Worm (Caenorhabditis elegans) whole organism, L4 larva: Measurements from ENCODE around the gene F59B10.4.

ENCODE experiments used
- F26F4.8 ChIP-seq: fragments of 200-800 bp; sonication (Bioruptor generic); conservative IDR thresholded peaks from 2 replicates; pipeline ENCODE4 v1.3.6; 2022; ENCODE audit warnings: missing genetic modification characterization, missing compliant biosample characterization
- F44E2.7 ChIP-seq: fragments of 200-800 bp; sonication (Bioruptor generic); IDR thresholded peaks from 2 replicates; pipeline ENCODE4 v2.1.2; 2022; ENCODE audit warnings: missing genetic modification characterization, missing compliant biosample characterization
- F49E8.2 ChIP-seq: sonication (generic microtip); optimal IDR thresholded peaks from 2 replicates; lab custom pipeline; 2016; ENCODE audit warnings: missing compliant biosample characterization, mild to moderate bottlenecking, missing genetic modification characterization, borderline replicate concordance
- T20F7.1 ChIP-seq: fragments of 200-800 bp; sonication (Bioruptor generic); optimal IDR thresholded peaks from 2 replicates; lab custom pipeline; 2018; ENCODE audit warnings: mild to moderate bottlenecking, missing genetic modification characterization, missing compliant biosample characterization
- T26A8.4 ChIP-seq: fragments of 200-800 bp; sonication (Bioruptor generic); IDR thresholded peaks from 2 replicates; pipeline ENCODE4 v1.3.6; 2022; ENCODE audit warnings: missing genetic modification characterization, missing compliant biosample characterization
- Y105C5A.15 ChIP-seq: fragments of 200-800 bp; sonication (Bioruptor generic); IDR thresholded peaks from 2 replicates; pipeline ENCODE4 v1.3.6; 2022; ENCODE audit warnings: missing genetic modification characterization, missing compliant biosample characterization
- Y75B8A.6 ChIP-seq: fragments of 200-800 bp; sonication (Bioruptor generic); IDR thresholded peaks from 2 replicates; pipeline ENCODE4 v1.3.6; 2022; ENCODE audit warnings: missing genetic modification reagents, missing genetic modification characterization, missing compliant biosample characterization
- ZK546.5 ChIP-seq, 2 experiments: sonication (generic microtip); optimal IDR thresholded peaks; 2 replicates each; lab custom pipeline; 2017; ENCODE audit warnings: missing biosample characterization in 2 of 2, missing genetic modification characterization in 2 of 2
- aly-2 ChIP-seq: sonication (generic microtip); optimal IDR thresholded peaks from 2 replicates; lab custom pipeline; 2018; ENCODE audit warnings: missing biosample characterization, missing genetic modification characterization
- arid-1 ChIP-seq: fragments of 200-800 bp; sonication (Bioruptor generic); conservative IDR thresholded peaks from 2 replicates; pipeline ENCODE4 v1.3.6; 2022; ENCODE audit warnings: missing genetic modification reagents, missing genetic modification characterization, missing compliant biosample characterization
- ceh-32 ChIP-seq: sonication (generic microtip); optimal IDR thresholded peaks from 2 replicates; lab custom pipeline; 2016; ENCODE audit warnings: mild to moderate bottlenecking, missing genetic modification characterization, missing compliant biosample characterization; ENCODE audit not compliant: poor library complexity
- ces-1 ChIP-seq: fragments of 150-350 bp; sonication (generic microtip); optimal IDR thresholded peaks from 4 replicates; lab custom pipeline; 2014; ENCODE audit warnings: missing biosample characterization, missing genetic modification reagents, missing genetic modification characterization
- cey-2 ChIP-seq: sonication (generic microtip); optimal IDR thresholded peaks from 3 replicates; lab custom pipeline; 2017; ENCODE audit warnings: missing genetic modification characterization, mild to moderate bottlenecking, missing compliant biosample characterization, antibody characterized with exemption, borderline replicate concordance; ENCODE audit not compliant: insufficient read depth
- daf-12 ChIP-seq: fragments of 150-350 bp; optimal IDR thresholded peaks from 2 replicates; lab custom pipeline; 2014; ENCODE audit warnings: missing biosample characterization, missing genetic modification reagents, missing genetic modification characterization
- daf-16 ChIP-seq, 3 experiments: sonication (generic microtip); optimal IDR thresholded peaks; 2 replicates each; lab custom pipeline; 2016 to 2017; ENCODE audit warnings: missing genetic modification characterization in 3 of 3, missing genetic modification reagents in 3 of 3, mild to moderate bottlenecking in 2 of 3, missing compliant biosample characterization in 2 of 3, missing biosample characterization in 1 of 3, moderate library complexity in 1 of 3
- daf-19 ChIP-seq: fragments of 200-800 bp; sonication (Bioruptor generic); conservative IDR thresholded peaks from 2 replicates; pipeline ENCODE4 v1.3.6; 2022; ENCODE audit warnings: missing genetic modification characterization, missing compliant biosample characterization
- dmd-8 ChIP-seq: fragments of 200-800 bp; sonication (Bioruptor generic); IDR thresholded peaks from 2 replicates; pipeline ENCODE4 v1.3.6; 2022; ENCODE audit warnings: missing genetic modification characterization, missing compliant biosample characterization
- dve-1 ChIP-seq: sonication (generic microtip); optimal IDR thresholded peaks from 2 replicates; lab custom pipeline; 2017; ENCODE audit warnings: antibody characterized with exemption, mild to moderate bottlenecking, missing genetic modification characterization, missing compliant biosample characterization; ENCODE audit not compliant: insufficient read depth
- egl-43 ChIP-seq: fragments of 200-800 bp; sonication (Bioruptor generic); IDR thresholded peaks from 2 replicates; pipeline ENCODE4 v1.3.6; 2022; ENCODE audit warnings: missing genetic modification reagents, missing genetic modification characterization, missing compliant biosample characterization
- gei-8 ChIP-seq: fragments of 200-800 bp; sonication (Bioruptor generic); optimal IDR thresholded peaks from 2 replicates; lab custom pipeline; 2018; ENCODE audit warnings: mild to moderate bottlenecking, missing genetic modification characterization, missing compliant biosample characterization
- hif-1 ChIP-seq, 2 experiments: sonication (generic microtip); optimal IDR thresholded peaks; 2 replicates each; lab custom pipeline; 2016 to 2017; ENCODE audit warnings: missing compliant biosample characterization in 2 of 2, missing genetic modification characterization in 2 of 2, missing genetic modification reagents in 2 of 2, missing genotype in 2 of 2, mild to moderate bottlenecking in 1 of 2
- hlh-11 ChIP-seq: fragments of 200-800 bp; sonication (Bioruptor generic); optimal IDR thresholded peaks from 2 replicates; lab custom pipeline; 2018; ENCODE audit warnings: mild to moderate bottlenecking, missing genetic modification characterization, missing compliant biosample characterization
- hlh-30 ChIP-seq: sonication (generic microtip); optimal IDR thresholded peaks from 2 replicates; lab custom pipeline; 2017; ENCODE audit warnings: antibody characterized with exemption, mild to moderate bottlenecking, missing genetic modification characterization, missing compliant biosample characterization; ENCODE audit not compliant: insufficient read depth
- lim-7 ChIP-seq: fragments of 200-800 bp; sonication (Bioruptor generic); IDR thresholded peaks from 2 replicates; pipeline ENCODE4 v1.3.6; 2022; ENCODE audit warnings: missing genetic modification characterization, missing compliant biosample characterization
- lin-29 ChIP-seq: fragments of 200-800 bp; sonication (Bioruptor generic); IDR thresholded peaks from 2 replicates; pipeline ENCODE4 v1.3.6; 2022; ENCODE audit warnings: missing genetic modification reagents, missing genetic modification characterization, missing compliant biosample characterization
- lsy-2 ChIP-seq, 2 experiments: fragments of 150-350 bp in 1 of 2; sonication (generic microtip) in 1 of 2; optimal IDR thresholded peaks; 2 replicates each; lab custom pipeline; 2014 to 2017; ENCODE audit warnings: missing biosample characterization in 2 of 2, missing genetic modification characterization in 2 of 2
- mdl-1 ChIP-seq, 2 experiments: fragments of 150-350 bp in 1 of 2; sonication (generic microtip) in 1 of 2; optimal IDR thresholded peaks; 2 replicates each; lab custom pipeline; 2014 to 2017; ENCODE audit warnings: missing biosample characterization in 2 of 2, missing genetic modification characterization in 2 of 2
- mep-1 ChIP-seq: fragments of 150-350 bp; sonication (generic microtip); optimal IDR thresholded peaks from 3 replicates; lab custom pipeline; 2014; ENCODE audit warnings: missing biosample characterization, missing genetic modification characterization
- mxl-3 ChIP-seq: fragments of 200-800 bp; sonication (Bioruptor generic); optimal IDR thresholded peaks from 2 replicates; lab custom pipeline; 2018; ENCODE audit warnings: mild to moderate bottlenecking, missing genetic modification characterization, missing compliant biosample characterization
- nhr-11 ChIP-seq: fragments of 150-350 bp; optimal IDR thresholded peaks from 2 replicates; lab custom pipeline; 2014; ENCODE audit warnings: missing biosample characterization, missing genetic modification characterization
- nhr-237 ChIP-seq: sonication (generic microtip); optimal IDR thresholded peaks from 2 replicates; lab custom pipeline; 2017; ENCODE audit warnings: missing biosample characterization, missing genetic modification characterization
- nhr-25 ChIP-seq: sonication (generic microtip); optimal IDR thresholded peaks from 2 replicates; lab custom pipeline; 2017; ENCODE audit warnings: missing genetic modification characterization, mild to moderate bottlenecking, missing compliant biosample characterization, antibody characterized with exemption, moderate library complexity, borderline replicate concordance; ENCODE audit not compliant: insufficient read depth
- nhr-28 ChIP-seq: fragments of 150-350 bp; optimal IDR thresholded peaks from 2 replicates; lab custom pipeline; 2014; ENCODE audit warnings: missing biosample characterization, missing genetic modification characterization
- nhr-48 ChIP-seq: sonication (generic microtip); optimal IDR thresholded peaks from 2 replicates; lab custom pipeline; 2016; ENCODE audit warnings: mild to moderate bottlenecking, missing genetic modification characterization, missing compliant biosample characterization
- nhr-77 ChIP-seq: fragments of 150-350 bp; optimal IDR thresholded peaks from 2 replicates; lab custom pipeline; 2014; ENCODE audit warnings: missing biosample characterization, missing genetic modification characterization
- pqm-1 ChIP-seq: sonication (generic microtip); optimal IDR thresholded peaks from 2 replicates; lab custom pipeline; 2017; ENCODE audit warnings: missing biosample characterization, missing genetic modification characterization
- saeg-2 ChIP-seq: fragments of 200-800 bp; sonication (Bioruptor generic); IDR thresholded peaks from 2 replicates; pipeline ENCODE4 v1.3.6; 2022; ENCODE audit warnings: missing genetic modification reagents, missing genetic modification characterization, missing compliant biosample characterization
- set-16 ChIP-seq: fragments of 200-800 bp; sonication (Bioruptor generic); IDR thresholded peaks from 2 replicates; pipeline ENCODE4 v1.3.6; 2022; ENCODE audit warnings: missing genetic modification reagents, missing genetic modification characterization, missing compliant biosample characterization
- snpc-1.2 ChIP-seq: fragments of 200-800 bp; sonication (Bioruptor generic); IDR thresholded peaks from 2 replicates; pipeline ENCODE4 v1.3.6; 2022; ENCODE audit warnings: missing genetic modification reagents, missing genetic modification characterization, missing compliant biosample characterization
- snpc-4 ChIP-seq: fragments of 150-350 bp; optimal IDR thresholded peaks from 2 replicates; lab custom pipeline; 2014; ENCODE audit warnings: missing biosample characterization, missing genetic modification characterization
- tra-1 ChIP-seq: fragments of 200-800 bp; sonication (Bioruptor generic); IDR thresholded peaks from 2 replicates; pipeline ENCODE4 v1.3.6; 2022; ENCODE audit warnings: missing genetic modification reagents, missing genetic modification characterization, missing compliant biosample characterization
- unc-62 ChIP-seq, 3 experiments: fragments of 150-350 bp in 1 of 3; sonication (generic microtip); optimal IDR thresholded peaks in 2 of 3; peaks in 1 of 3; 1 replicate in 1 of 3; 2 replicates in 2 of 3; lab custom pipeline; 2014 to 2017; ENCODE audit warnings: missing biosample characterization in 3 of 3, missing genetic modification characterization in 3 of 3, missing genetic modification reagents in 3 of 3, missing genotype in 1 of 3
- vab-7 ChIP-seq: fragments of 200-800 bp; sonication (Bioruptor generic); IDR thresholded peaks from 2 replicates; pipeline ENCODE4 v1.3.6; 2022; ENCODE audit warnings: missing genetic modification reagents, missing genetic modification characterization, missing compliant biosample characterization
- zag-1 ChIP-seq: fragments of 150-350 bp; optimal IDR thresholded peaks from 2 replicates; lab custom pipeline; 2014; ENCODE audit warnings: missing biosample characterization, missing genetic modification characterization
- zfp-3 ChIP-seq: fragments of 200-800 bp; sonication (Bioruptor generic); conservative IDR thresholded peaks from 2 replicates; pipeline ENCODE4 v1.3.6; 2022; ENCODE audit warnings: missing genetic modification reagents, missing genetic modification characterization, missing compliant biosample characterization
- zip-11 ChIP-seq: fragments of 200-800 bp; sonication (Bioruptor generic); IDR thresholded peaks from 2 replicates; pipeline ENCODE4 v1.3.6; 2022; ENCODE audit warnings: missing genetic modification characterization, missing compliant biosample characterization

Gene F59B10.4

DNA sequence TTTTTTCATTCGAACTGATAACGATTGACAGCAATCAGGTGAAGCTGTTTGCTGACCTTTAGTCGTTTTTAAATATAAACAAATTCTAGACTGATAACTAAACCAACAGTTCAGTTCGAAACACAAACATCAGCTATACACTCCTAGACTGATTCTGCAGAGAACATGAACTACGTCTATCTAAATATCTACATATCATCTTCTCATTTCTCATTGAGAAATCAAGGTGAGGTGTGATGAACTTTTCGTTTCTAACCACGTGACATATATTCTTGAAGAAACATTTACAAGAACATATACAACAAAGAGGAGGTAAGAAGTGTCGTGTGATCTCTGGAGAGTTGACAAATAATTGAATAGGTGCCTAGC lies 38.3 kb upstream of the F59B10.4 start:
- TF ChIP-seq hlh-30 (tag; lab: Kevin White, UChicago) (peak; percentile 94), T20F7.1 (peak; percentile 40), nhr-237 (tag; lab: Kevin White, UChicago) (no peak), tra-1 (GFP tag; lab: Robert Waterston, UW) (0 out of 2 replicates have a peak, but pooled peaks have one; percentile 2), nhr-11 (tag; lab: Kevin White, UChicago) (peak; percentile 29), mdl-1 (tag; optimal IDR thresholded peaks at IDR 0.05; lab: Kevin White, UChicago) (peak in 1 of 2 experiments; percentile 68), dve-1 (tag; lab: Kevin White, UChicago) (peak; percentile 85), hlh-11 (tag; lab: Kevin White, UChicago) (peak; percentile 53), daf-16 (GFP tag; optimal IDR thresholded peaks at IDR 0.05; lab: Kevin White, UChicago) (no peak), daf-16 (tag; optimal IDR thresholded peaks at IDR 0.05; lab: Kevin White, UChicago) (peak; percentile 95), T26A8.4 (no peak), unc-62 (GFP tag; optimal IDR thresholded peaks at IDR 0.05 in 1 of 2; lab: Kevin White, UChicago) (peak in 1 of 2 experiments; percentile 70), unc-62 (tag; optimal IDR thresholded peaks at IDR 0.05; lab: Kevin White, UChicago) (no peak), nhr-28 (tag; lab: Kevin White, UChicago) (peak; percentile 87), lsy-2 (tag; optimal IDR thresholded peaks at IDR 0.05; lab: Kevin White, UChicago) (peak in 1 of 2 experiments; percentile 57), snpc-1.2 (no peak), zag-1 (tag; lab: Kevin White, UChicago) (no peak), nhr-25 (tag; lab: Kevin White, UChicago) (peak; percentile 6), pqm-1 (tag; lab: Kevin White, UChicago) (peak; percentile 26), cey-2 (peak; percentile 38), nhr-48 (tag; lab: Kevin White, UChicago) (peak; percentile 0), Y105C5A.15 (GFP tag; lab: Robert Waterston, UW) (no peak), hif-1 (tag; optimal IDR thresholded peaks at IDR 0.05; lab: Kevin White, UChicago) (peak in 1 of 2 experiments; percentile 3), mxl-3 (GFP tag; lab: Kevin White, UChicago) (peak; percentile 2), mep-1 (tag; lab: Kevin White, UChicago) (peak; percentile 66), nhr-77 (tag; lab: Kevin White, UChicago) (peak; percentile 25), Y75B8A.6 (GFP tag; lab: Robert Waterston, UW) (no peak)
- TF ChIP-seq, all 104 proteins: peak for 19

DNA sequence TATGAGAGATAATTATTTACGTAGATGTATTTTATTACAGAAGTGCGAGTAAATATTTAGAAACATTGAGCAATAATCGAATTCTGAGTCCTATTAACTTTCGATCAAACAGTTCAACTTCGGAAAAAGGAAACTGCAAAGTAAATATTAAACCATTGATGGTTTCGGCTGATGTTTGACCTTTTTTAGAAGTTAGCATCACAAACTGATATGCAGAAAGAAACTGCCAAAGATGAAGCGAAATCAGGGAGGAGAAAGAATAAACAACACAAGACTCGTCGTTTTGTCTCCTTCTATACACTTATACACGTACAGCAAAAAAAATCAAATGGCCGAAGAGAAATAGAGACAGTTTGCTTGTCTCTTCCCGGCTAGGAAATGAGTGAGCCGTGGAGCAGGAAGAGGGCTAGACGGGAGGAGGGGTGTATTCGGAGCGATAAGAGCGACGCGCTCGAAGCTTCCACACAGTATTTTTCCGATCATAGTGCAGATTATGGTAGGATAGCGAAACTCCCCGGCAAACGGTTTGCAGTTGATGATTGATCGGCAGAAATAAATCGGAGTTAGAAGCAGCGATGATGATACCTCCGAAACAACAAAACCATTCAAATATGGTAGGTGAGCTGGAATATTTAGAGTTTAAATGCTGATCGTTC lies 37.8 kb upstream of the F59B10.4 start:
- TF ChIP-seq dve-1 (tag; lab: Kevin White, UChicago), result no peak
- TF ChIP-seq ces-1 (GFP tag; lab: Kevin White, UChicago), result no peak
- no peak for TF ChIP-seq F49E8.2
- TF ChIP-seq mxl-3 (GFP tag; lab: Kevin White, UChicago), result no peak
- TF ChIP-seq ceh-32, result no peak
- no peak for TF ChIP-seq saeg-2 (GFP tag; lab: Robert Waterston, UW)
- TF ChIP-seq daf-12 (tag; lab: Kevin White, UChicago), result no peak
- no peak for TF ChIP-seq ZK546.5 (tag; optimal IDR thresholded peaks at IDR 0.05; lab: Kevin White, UChicago)
- TF ChIP-seq set-16, result peak; percentile 47; the same call in 1 of the 2 replicates
- no peak for TF ChIP-seq aly-2
- TF ChIP-seq snpc-4 (tag; lab: Kevin White, UChicago), result no peak
- TF ChIP-seq daf-16 (GFP tag; optimal IDR thresholded peaks at IDR 0.05; lab: Kevin White, UChicago), result no peak
- peak; percentile 82 for TF ChIP-seq daf-16 (tag; optimal IDR thresholded peaks at IDR 0.05; lab: Kevin White, UChicago)
- peak in 1 of 2 experiments; percentile 24 for TF ChIP-seq hif-1 (tag; optimal IDR thresholded peaks at IDR 0.05; lab: Kevin White, UChicago)
- no peak for TF ChIP-seq lim-7 (GFP tag; lab: Robert Waterston, UW)
- TF ChIP-seq arid-1 (GFP tag; lab: Robert Waterston, UW), result no peak
- TF ChIP-seq lsy-2 (tag; optimal IDR thresholded peaks at IDR 0.05; lab: Kevin White, UChicago), result no peak
- no peak for TF ChIP-seq lin-29
- TF ChIP-seq gei-8 (GFP tag; lab: Kevin White, UChicago), result no peak
- no peak for TF ChIP-seq vab-7 (GFP tag; lab: Robert Waterston, UW)
- TF ChIP-seq egl-43 (GFP tag; lab: Robert Waterston, UW), result peak; percentile 54; the same call in 1 of the 2 replicates
- TF ChIP-seq zfp-3 (GFP tag; lab: Robert Waterston, UW), result no peak
- TF ChIP-seq dmd-8 (GFP tag; lab: Robert Waterston, UW), result no peak
- no peak for TF ChIP-seq F44E2.7 (GFP tag; lab: Robert Waterston, UW)
- TF ChIP-seq zip-11 (GFP tag; lab: Robert Waterston, UW), result no peak
- TF ChIP-seq F26F4.8 (GFP tag; lab: Robert Waterston, UW), result no peak
- TF ChIP-seq mep-1 (tag; lab: Kevin White, UChicago), result peak; percentile 8
- peak; percentile 69; the same call in 1 of the 2 replicates for TF ChIP-seq daf-19 (GFP tag; lab: Robert Waterston, UW)
